Worm (Caenorhabditis elegans) whole organism, early embryonic: Measurements from ENCODE around the gene F53F8.7.

Source experiments
- B0310.2 ChIP-seq: sonication (generic microtip); optimal IDR thresholded peaks from 2 replicates; lab custom pipeline; 2016; ENCODE audit warnings: mild to moderate bottlenecking, missing genetic modification characterization, missing compliant biosample characterization
- F13C5.2 ChIP-seq: sonication (generic microtip); optimal IDR thresholded peaks from 2 replicates; lab custom pipeline; 2017; ENCODE audit warnings: mild to moderate bottlenecking, missing genetic modification characterization, inconsistent platforms, missing compliant biosample characterization
- aly-1 ChIP-seq: sonication (generic microtip); optimal IDR thresholded peaks from 2 replicates; lab custom pipeline; 2016; ENCODE audit warnings: missing genetic modification characterization, missing compliant biosample characterization
- ama-1 ChIP-seq: fragments of 150-350 bp; optimal IDR thresholded peaks from 2 replicates; lab custom pipeline; 2014
- ceh-13 ChIP-seq: fragments of 200-800 bp; sonication (Bioruptor generic); optimal IDR thresholded peaks from 2 replicates; lab custom pipeline; 2018; ENCODE audit warnings: mild to moderate bottlenecking, missing genetic modification characterization, missing compliant biosample characterization
- ceh-36 ChIP-seq: sonication (generic microtip); optimal IDR thresholded peaks from 2 replicates; lab custom pipeline; 2016; ENCODE audit warnings: missing genetic modification characterization, inconsistent platforms, missing compliant biosample characterization
- ets-7 ChIP-seq: sonication (generic microtip); optimal IDR thresholded peaks from 2 replicates; lab custom pipeline; 2016; ENCODE audit warnings: missing genotype, missing genetic modification characterization, missing compliant biosample characterization
- flt-1 ChIP-seq: fragments of 200-800 bp; sonication (Bioruptor generic); IDR thresholded peaks from 2 replicates; pipeline ENCODE4 v1.3.6; 2022; ENCODE audit warnings: missing genetic modification characterization, missing compliant biosample characterization
- hmbx-1 ChIP-seq: sonication (generic microtip); optimal IDR thresholded peaks from 2 replicates; lab custom pipeline; 2016; ENCODE audit warnings: mild to moderate bottlenecking, missing genetic modification characterization, missing compliant biosample characterization
- hmg-4 ChIP-seq: fragments of 200-800 bp; sonication (Bioruptor generic); optimal IDR thresholded peaks from 2 replicates; lab custom pipeline; 2018; ENCODE audit warnings: mild to moderate bottlenecking, missing genetic modification characterization, missing compliant biosample characterization
- hnd-1 ChIP-seq: sonication (generic microtip); optimal IDR thresholded peaks from 2 replicates; lab custom pipeline; 2016; ENCODE audit warnings: missing genetic modification characterization, missing compliant biosample characterization
- pes-1 ChIP-seq: fragments of 200-800 bp; sonication (Bioruptor generic); IDR thresholded peaks from 2 replicates; pipeline ENCODE4 v1.3.6; 2022; ENCODE audit warnings: missing genetic modification reagents, missing genetic modification characterization, missing compliant biosample characterization
- scrt-1 ChIP-seq: fragments of 200-800 bp; sonication (Bioruptor generic); IDR thresholded peaks from 2 replicates; pipeline ENCODE4 v1.3.6; 2022; ENCODE audit warnings: missing genetic modification characterization, missing compliant biosample characterization
- sea-1 ChIP-seq: fragments of 200-800 bp; sonication (Bioruptor generic); conservative IDR thresholded peaks from 2 replicates; pipeline ENCODE4 v1.3.6; 2022; ENCODE audit warnings: missing genetic modification characterization, missing compliant biosample characterization
- tbx-11 ChIP-seq: fragments of 200-800 bp; sonication (Bioruptor generic); IDR thresholded peaks from 2 replicates; pipeline ENCODE4 v1.3.6; 2022; ENCODE audit warnings: missing genetic modification characterization, missing compliant biosample characterization
- tbx-37 ChIP-seq: fragments of 200-800 bp; sonication (Bioruptor generic); conservative IDR thresholded peaks from 2 replicates; pipeline ENCODE4 v1.3.6; 2022; ENCODE audit warnings: missing genetic modification reagents, missing genetic modification characterization, missing compliant biosample characterization
- tra-4 ChIP-seq: sonication (generic microtip); optimal IDR thresholded peaks from 2 replicates; lab custom pipeline; 2017; ENCODE audit warnings: missing genetic modification characterization, missing compliant biosample characterization

F53F8.7 gene

ce11 chrV:20728763-20729350, 30.7 kb upstream of the F53F8.7 start, which contains the start of gene ipla-3:
TSS of gene ipla-3 (minus strand) at chrV:20729272.
- no peak for TF ChIP-seq hnd-1 (tag; lab: Kevin White, UChicago)
- no peak for TF ChIP-seq aly-1 (tag; lab: Kevin White, UChicago)
- no peak for TF ChIP-seq hmg-4 (GFP tag; lab: Kevin White, UChicago)
- no peak for TF ChIP-seq B0310.2
- no peak for TF ChIP-seq ceh-36
- TF ChIP-seq ets-7 (tag; lab: Kevin White, UChicago), result no peak
- no peak for TF ChIP-seq pes-1 (GFP tag; lab: Robert Waterston, UW)
- no peak for TF ChIP-seq ceh-13 (GFP tag; lab: Kevin White, UChicago)
- no peak for TF ChIP-seq F13C5.2 (tag; lab: Kevin White, UChicago)
- no peak for TF ChIP-seq tbx-11 (GFP tag; lab: Robert Waterston, UW)
- no peak for TF ChIP-seq sea-1 (GFP tag; lab: Robert Waterston, UW)
- TF ChIP-seq tbx-37 (GFP tag; lab: Robert Waterston, UW), result no peak
- no peak for TF ChIP-seq hmbx-1 (tag; lab: Kevin White, UChicago)
- no peak for TF ChIP-seq ama-1
- TF ChIP-seq tra-4 (tag; lab: Kevin White, UChicago), result no peak
- no peak for TF ChIP-seq scrt-1 (GFP tag; lab: Robert Waterston, UW)
- no peak for TF ChIP-seq flt-1

- TF ChIP-seq ceh-13 (GFP tag; lab: Kevin White, UChicago) (no peak), hmg-4 (GFP tag; lab: Kevin White, UChicago) (no peak), ets-7 (tag; lab: Kevin White, UChicago) (no peak), B0310.2 (no peak), ceh-36 (no peak), scrt-1 (GFP tag; lab: Robert Waterston, UW) (no peak), hnd-1 (tag; lab: Kevin White, UChicago) (no peak), aly-1 (tag; lab: Kevin White, UChicago) (no peak), F13C5.2 (tag; lab: Kevin White, UChicago) (no peak), sea-1 (GFP tag; lab: Robert Waterston, UW) (no peak), pes-1 (GFP tag; lab: Robert Waterston, UW) (no peak), tbx-11 (GFP tag; lab: Robert Waterston, UW) (no peak), hmbx-1 (tag; lab: Kevin White, UChicago) (no peak), tbx-37 (GFP tag; lab: Robert Waterston, UW) (no peak)
Observed at ce11 chrV:20727458-20727857, 29.3 kb upstream of the F53F8.7 start.

ce11 chrV:20722447-20722846, 24.3 kb upstream of the F53F8.7 start:
- TF ChIP-seq hmg-4 (GFP tag; lab: Kevin White, UChicago), result no peak
- TF ChIP-seq pes-1 (GFP tag; lab: Robert Waterston, UW), result no peak
- no peak for TF ChIP-seq F13C5.2 (tag; lab: Kevin White, UChicago)
- TF ChIP-seq aly-1 (tag; lab: Kevin White, UChicago), result no peak
- no peak for TF ChIP-seq ceh-13 (GFP tag; lab: Kevin White, UChicago)
- no peak for TF ChIP-seq tbx-11 (GFP tag; lab: Robert Waterston, UW)
- no peak for TF ChIP-seq hnd-1 (tag; lab: Kevin White, UChicago)
- TF ChIP-seq ceh-36, result no peak
- no peak for TF ChIP-seq ets-7 (tag; lab: Kevin White, UChicago)
- TF ChIP-seq tbx-37 (GFP tag; lab: Robert Waterston, UW), result no peak
- TF ChIP-seq scrt-1 (GFP tag; lab: Robert Waterston, UW), result no peak

- TF ChIP-seq pes-1 (GFP tag; lab: Robert Waterston, UW), result no peak
Observed at ce11 chrV:20721934-20722333, 23.8 kb upstream of the F53F8.7 start, which contains the start of gene Y44A6C.2. TSS of gene Y44A6C.2 (plus strand) at chrV:20722234.

- TF ChIP-seq ama-1 (no peak), B0310.2 (no peak), flt-1 (no peak), tra-4 (tag; lab: Kevin White, UChicago) (no peak)
Observed at ce11 chrV:20716830-20717441, 18.8 kb upstream of the F53F8.7 start.

- no peak for TF ChIP-seq F13C5.2 (tag; lab: Kevin White, UChicago)
- no peak for TF ChIP-seq ceh-36
- no peak for TF ChIP-seq sea-1 (GFP tag; lab: Robert Waterston, UW)
- no peak for TF ChIP-seq hnd-1 (tag; lab: Kevin White, UChicago)
- TF ChIP-seq hmg-4 (GFP tag; lab: Kevin White, UChicago), result no peak
- TF ChIP-seq ceh-13 (GFP tag; lab: Kevin White, UChicago), result no peak
- TF ChIP-seq ama-1, result no peak
- no peak for TF ChIP-seq tbx-37 (GFP tag; lab: Robert Waterston, UW)
- no peak for TF ChIP-seq pes-1 (GFP tag; lab: Robert Waterston, UW)
Observed at ce11 chrV:20716267-20716666, 18.1 kb upstream of the F53F8.7 start.

ce11 chrV:20714503-20714902, 16.3 kb upstream of the F53F8.7 start:
- TF ChIP-seq ceh-36 (no peak), hmbx-1 (tag; lab: Kevin White, UChicago) (no peak), hmg-4 (GFP tag; lab: Kevin White, UChicago) (no peak), aly-1 (tag; lab: Kevin White, UChicago) (no peak)

ce11 chrV:20713620-20714019, 15.5 kb upstream of the F53F8.7 start, which contains the start of gene Y44A6C.1:
TSS of gene Y44A6C.1 (plus strand) at chrV:20713920.
- TF ChIP-seq tbx-11 (GFP tag; lab: Robert Waterston, UW) (no peak), sea-1 (GFP tag; lab: Robert Waterston, UW) (no peak), flt-1 (no peak), hnd-1 (tag; lab: Kevin White, UChicago) (no peak), hmbx-1 (tag; lab: Kevin White, UChicago) (no peak), F13C5.2 (tag; lab: Kevin White, UChicago) (no peak), pes-1 (GFP tag; lab: Robert Waterston, UW) (no peak), tbx-37 (GFP tag; lab: Robert Waterston, UW) (no peak), ets-7 (tag; lab: Kevin White, UChicago) (no peak), ceh-13 (GFP tag; lab: Kevin White, UChicago) (no peak), hmg-4 (GFP tag; lab: Kevin White, UChicago) (no peak), ama-1 (no peak), ceh-36 (no peak), scrt-1 (GFP tag; lab: Robert Waterston, UW) (no peak), B0310.2 (no peak)
